Worm (Caenorhabditis elegans): ENCODE results near the gene rdy-2.
A peak's percentile ranks its signal among the peaks of the same experiment; 100 is the strongest.

The rdy-2 gene

ce11 chrV:13551601-13552000 is 49.2 kb downstream of the rdy-2 start, which contains the start of the genes C56A3.4 and C56A3.5:
Gene C56A3.4 (minus strand): TSS chrV:13551754.
Gene C56A3.5 (plus strand): TSS chrV:13551967.
- peak; percentile 94 for TF ChIP-seq mes-2 (tag; optimal IDR thresholded peaks at IDR 0.05; ENCODE audit: poor library complexity, severe bottlenecking)
- TF ChIP-seq D1046.2 (GFP tag; IDR thresholded peaks at IDR 0.05) = no peak
- TF ChIP-seq nhr-6 (tag; optimal IDR thresholded peaks at IDR 0.05) = peak; percentile 78
- no peak for TF ChIP-seq pha-4 (GFP tag; IDR thresholded peaks at IDR 0.05)
- TF ChIP-seq pha-4 (tag; optimal IDR thresholded peaks at IDR 0.05) = no peak
- TF ChIP-seq rbr-2 (tag; optimal IDR thresholded peaks at IDR 0.05) = peak; percentile 14
- TF ChIP-seq F10B5.3 (tag; optimal IDR thresholded peaks at IDR 0.05) = no peak
- TF ChIP-seq lin-38 (GFP tag; IDR thresholded peaks at IDR 0.05) = peak; percentile 57
- TF ChIP-seq snpc-1.2 (GFP tag; IDR thresholded peaks at IDR 0.05) = no peak
- no peak for TF ChIP-seq mdl-1 (tag; optimal IDR thresholded peaks at IDR 0.05)
- TF ChIP-seq tra-1 (GFP tag; IDR thresholded peaks at IDR 0.05) = no peak
- no peak for TF ChIP-seq nhr-237 (tag; optimal IDR thresholded peaks at IDR 0.05)
- TF ChIP-seq saeg-2 (GFP tag; IDR thresholded peaks at IDR 0.05) = no peak
- peak; percentile 49 for TF ChIP-seq mep-1 (tag; optimal IDR thresholded peaks at IDR 0.05)
- TF ChIP-seq ceh-44 (GFP tag; IDR thresholded peaks at IDR 0.05) = no peak
- peak; percentile 61 for TF ChIP-seq dpl-1 (GFP tag; optimal IDR thresholded peaks at IDR 0.05)
- TF ChIP-seq egl-43 (GFP tag; IDR thresholded peaks at IDR 0.05) = no peak
- peak; percentile 25 for TF ChIP-seq unc-130 (GFP tag; optimal IDR thresholded peaks at IDR 0.05)
- peak; percentile 1 for TF ChIP-seq dve-1 (tag; optimal IDR thresholded peaks at IDR 0.05; ENCODE audit: insufficient read depth)
- no peak for TF ChIP-seq nhr-111 (GFP tag; optimal IDR thresholded peaks at IDR 0.05)
- TF ChIP-seq aly-2 (tag; optimal IDR thresholded peaks at IDR 0.05) = no peak
- TF ChIP-seq lsy-2 (tag; optimal IDR thresholded peaks at IDR 0.05) = peak in 1 of 2 experiments; percentile 78
- TF ChIP-seq R02D3.7 (tag; optimal IDR thresholded peaks at IDR 0.05) = no peak
- TF ChIP-seq hlh-30 (tag; optimal IDR thresholded peaks at IDR 0.05; ENCODE audit: insufficient read depth) = peak; percentile 88
- peak in 1 of 2 experiments; percentile 78 for TF ChIP-seq hif-1 (tag; optimal IDR thresholded peaks at IDR 0.05)
- no peak for TF ChIP-seq zfp-3 (GFP tag; conservative IDR thresholded peaks at IDR 0.05)
- no peak for TF ChIP-seq lin-39 (tag; optimal IDR thresholded peaks at IDR 0.05)
- no peak for TF ChIP-seq ctbp-1 (GFP tag; IDR thresholded peaks at IDR 0.05)
- no peak for TF ChIP-seq nhr-28 (tag; optimal IDR thresholded peaks at IDR 0.05)
- TF ChIP-seq T20F7.1 (GFP tag; optimal IDR thresholded peaks at IDR 0.05) = peak; percentile 68
- no peak for TF ChIP-seq gei-8 (GFP tag; optimal IDR thresholded peaks at IDR 0.05)
- TF ChIP-seq mxl-2 (GFP tag; conservative IDR thresholded peaks at IDR 0.05) = no peak
- TF ChIP-seq aha-1 (tag) = peak; percentile 74
- TF ChIP-seq F49E8.2 (tag; optimal IDR thresholded peaks at IDR 0.05; ENCODE audit: borderline replicate concordance) = no peak
